Worm (Caenorhabditis elegans) whole organism, early embryonic: Measurements from ENCODE around the gene pxl-1.

Experiments
- aly-1 ChIP-seq: sonication (generic microtip); optimal IDR thresholded peaks from 2 replicates; lab custom pipeline; 2016; ENCODE audit warnings: missing genetic modification characterization, missing compliant biosample characterization
- ama-1 ChIP-seq: fragments of 150-350 bp; optimal IDR thresholded peaks from 2 replicates; lab custom pipeline; 2014
- ceh-13 ChIP-seq: fragments of 200-800 bp; sonication (Bioruptor generic); optimal IDR thresholded peaks from 2 replicates; lab custom pipeline; 2018; ENCODE audit warnings: mild to moderate bottlenecking, missing genetic modification characterization, missing compliant biosample characterization
- ets-7 ChIP-seq: sonication (generic microtip); optimal IDR thresholded peaks from 2 replicates; lab custom pipeline; 2016; ENCODE audit warnings: missing genotype, missing genetic modification characterization, missing compliant biosample characterization
- flt-1 ChIP-seq: fragments of 200-800 bp; sonication (Bioruptor generic); IDR thresholded peaks from 2 replicates; pipeline ENCODE4 v1.3.6; 2022; ENCODE audit warnings: missing genetic modification characterization, missing compliant biosample characterization
- tbx-37 ChIP-seq: fragments of 200-800 bp; sonication (Bioruptor generic); conservative IDR thresholded peaks from 2 replicates; pipeline ENCODE4 v1.3.6; 2022; ENCODE audit warnings: missing genetic modification reagents, missing genetic modification characterization, missing compliant biosample characterization

ce11 chrIII:5855637-5856179, 40.1 kb downstream of the pxl-1 start, which contains the start of the genes cct-6 and alh-9:
- TF ChIP-seq ets-7 (tag; lab: Kevin White, UChicago) = no peak
- TF ChIP-seq ama-1 (lab: Kevin White, UChicago) = no peak
- TF ChIP-seq aly-1 (tag; lab: Kevin White, UChicago) = no peak
- TF ChIP-seq ceh-13 (GFP tag; lab: Kevin White, UChicago) = no peak
- TF ChIP-seq tbx-37 (GFP tag; lab: Robert Waterston, UW) = no peak
- no peak for TF ChIP-seq flt-1 (GFP tag; lab: Robert Waterston, UW)
